Worm (Caenorhabditis elegans): Measurements from ENCODE around the gene gst-26.

ce11 chrII:15196433-15196832, 32.1 kb upstream of the gst-26 start, which contains the start of gene spsb-1:
- TF ChIP-seq unc-130 (GFP tag; optimal IDR thresholded peaks at IDR 0.05) (no peak), zfp-2 (tag; optimal IDR thresholded peaks at IDR 0.05) (no peak), unc-39 (tag; optimal IDR thresholded peaks at IDR 0.05) (no peak), zip-11 (GFP tag; IDR thresholded peaks at IDR 0.05) (no peak), daf-12 (tag; optimal IDR thresholded peaks at IDR 0.05) (no peak), ztf-11 (tag; optimal IDR thresholded peaks at IDR 0.05) (no peak), pha-4 (GFP tag; IDR thresholded peaks at IDR 0.05) (no peak), pha-4 (tag; optimal IDR thresholded peaks at IDR 0.05) (no peak), nhr-10 (tag; optimal IDR thresholded peaks at IDR 0.05) (no peak), skn-1 (tag; optimal IDR thresholded peaks at IDR 0.05) (no peak), hlh-30 (tag; optimal IDR thresholded peaks at IDR 0.05; ENCODE audit: insufficient read depth) (no peak)
